Fruit fly (Drosophila melanogaster) whole organism, embryonic: Measurements from ENCODE around the gene Claspin.
A peak's percentile ranks its signal among the peaks of the same experiment; 100 is the strongest.

ENCODE experiments used
- Adf1 ChIP-seq: fragments of 200-800 bp; sonication (Bioruptor generic); IDR thresholded peaks from 2 replicates; pipeline ENCODE4 v1.3.6; 2022; ENCODE audit warnings: missing biosample characterization, missing genetic modification characterization
- Bteb2 ChIP-seq: fragments of 200-800 bp; sonication (Bioruptor generic); optimal IDR thresholded peaks from 2 replicates; lab custom pipeline; 2016; ENCODE audit warnings: missing biosample characterization, missing genetic modification characterization
- CG11504 ChIP-seq: fragments of 200-800 bp; sonication (Bioruptor generic); optimal IDR thresholded peaks from 3 replicates; lab custom pipeline; 2019; ENCODE audit warnings: missing biosample characterization, mild to moderate bottlenecking, missing genetic modification characterization, moderate library complexity
- CG15269 ChIP-seq: fragments of 200-800 bp; sonication (Bioruptor generic); optimal IDR thresholded peaks from 2 replicates; lab custom pipeline; 2018; ENCODE audit warnings: missing biosample characterization, mild to moderate bottlenecking, missing genetic modification characterization, moderate library complexity
- CG16779 ChIP-seq: fragments of 200-800 bp; sonication (Bioruptor generic); IDR thresholded peaks from 2 replicates; pipeline ENCODE4 v1.3.6; 2022; ENCODE audit warnings: missing biosample characterization, missing genetic modification characterization
- CG16863 ChIP-seq: fragments of 200-800 bp; sonication (Bioruptor generic); optimal IDR thresholded peaks from 3 replicates; lab custom pipeline; 2016; ENCODE audit warnings: missing biosample characterization, missing genetic modification characterization
- CG17829 ChIP-seq: fragments of 200-800 bp; optimal IDR thresholded peaks from 2 replicates; lab custom pipeline; 2019; ENCODE audit warnings: missing biosample characterization, mild to moderate bottlenecking, missing genetic modification characterization, moderate library complexity
- CG2116 ChIP-seq: fragments of 200-800 bp; sonication (Bioruptor generic); optimal IDR thresholded peaks from 3 replicates; lab custom pipeline; 2018; ENCODE audit warnings: missing biosample characterization, mild to moderate bottlenecking, missing genetic modification characterization
- CG3163 ChIP-seq: fragments of 200-800 bp; sonication (Bioruptor generic); optimal IDR thresholded peaks from 3 replicates; lab custom pipeline; 2016; ENCODE audit warnings: missing biosample characterization, missing genetic modification characterization
- CG3281 ChIP-seq: fragments of 200-800 bp; sonication (Bioruptor generic); optimal IDR thresholded peaks from 3 replicates; lab custom pipeline; 2017; ENCODE audit warnings: missing biosample characterization, mild to moderate bottlenecking, missing genetic modification characterization
- CG3407 ChIP-seq: fragments of 200-800 bp; sonication (Bioruptor generic); optimal IDR thresholded peaks from 2 replicates; lab custom pipeline; 2018; ENCODE audit warnings: missing biosample characterization, mild to moderate bottlenecking, missing genetic modification characterization
- CG34224 ChIP-seq: fragments of 200-800 bp; sonication (Bioruptor generic); IDR thresholded peaks from 3 replicates; pipeline ENCODE4 v1.3.6; 2022; ENCODE audit warnings: missing biosample characterization, missing genetic modification characterization; ENCODE audit not compliant: partially characterized antibody
- CG34422 ChIP-seq: fragments of 200-800 bp; sonication (Bioruptor generic); IDR thresholded peaks from 3 replicates; pipeline ENCODE4 v1.3.6; 2022; ENCODE audit warnings: missing biosample characterization, missing genetic modification characterization
- CG3847 ChIP-seq: fragments of 200-800 bp; sonication (Bioruptor generic); IDR thresholded peaks from 2 replicates; pipeline ENCODE4 v1.3.6; 2022; ENCODE audit warnings: missing biosample characterization, missing genetic modification characterization
- CG6175 ChIP-seq: fragments of 200-800 bp; sonication (Bioruptor generic); IDR thresholded peaks from 3 replicates; pipeline ENCODE4 v1.3.6; 2022; ENCODE audit warnings: missing biosample characterization, missing genetic modification characterization
- CG6683 ChIP-seq: fragments of 200-800 bp; sonication (Bioruptor generic); optimal IDR thresholded peaks from 2 replicates; lab custom pipeline; 2017; ENCODE audit warnings: missing biosample characterization, mild to moderate bottlenecking, missing genetic modification characterization, missing genetic modification reagents
- CG8089 ChIP-seq: fragments of 200-800 bp; sonication (Bioruptor generic); optimal IDR thresholded peaks from 3 replicates; lab custom pipeline; 2016; ENCODE audit warnings: missing biosample characterization, missing genetic modification characterization
- CG9215 ChIP-seq: fragments of 200-800 bp; sonication (Bioruptor generic); IDR thresholded peaks from 2 replicates; pipeline ENCODE4 v1.3.6; 2022; ENCODE audit warnings: missing biosample characterization, missing genetic modification characterization
- CoRest ChIP-seq: fragments of 200-800 bp; sonication (Bioruptor generic); optimal IDR thresholded peaks from 3 replicates; lab custom pipeline; 2018; ENCODE audit warnings: missing biosample characterization, mild to moderate bottlenecking, missing genetic modification characterization, moderate library complexity
- D19B ChIP-seq: fragments of 200-800 bp; sonication (Bioruptor generic); optimal IDR thresholded peaks from 2 replicates; lab custom pipeline; 2017; ENCODE audit warnings: missing biosample characterization, mild to moderate bottlenecking, missing genetic modification characterization
- Dref ChIP-seq: fragments of 200-800 bp; sonication (Bioruptor generic); IDR thresholded peaks from 2 replicates; pipeline ENCODE4 v1.3.6; 2022; ENCODE audit warnings: missing biosample characterization, missing genetic modification characterization
- ERR ChIP-seq: fragments of 200-800 bp; sonication (Bioruptor generic); optimal IDR thresholded peaks from 2 replicates; lab custom pipeline; 2016; ENCODE audit warnings: missing biosample characterization, missing genetic modification characterization
- H2.0 ChIP-seq: fragments of 200-800 bp; sonication (Bioruptor generic); IDR thresholded peaks from 2 replicates; pipeline ENCODE4 v1.3.6; 2022; ENCODE audit warnings: missing biosample characterization, missing genetic modification characterization
- HLH54F ChIP-seq: fragments of 200-800 bp; sonication (Bioruptor generic); optimal IDR thresholded peaks from 3 replicates; lab custom pipeline; 2016; ENCODE audit warnings: missing biosample characterization, missing genetic modification characterization
- Hr3 ChIP-seq: fragments of 200-800 bp; sonication (Bioruptor generic); optimal IDR thresholded peaks from 3 replicates; lab custom pipeline; 2016; ENCODE audit warnings: missing biosample characterization, missing genetic modification characterization
- Hr39 ChIP-seq: fragments of >200 bp; optimal IDR thresholded peaks from 2 replicates; lab custom pipeline; 2017
- Hr78 ChIP-seq, 2 experiments: fragments of 200-800 bp in 1 of 2; fragments of >200 bp in 1 of 2; sonication (Bioruptor generic) in 1 of 2; optimal IDR thresholded peaks; 2 replicates each; lab custom pipeline; 2017 to 2019; ENCODE audit warnings: missing biosample characterization in 2 of 2, missing genetic modification characterization in 2 of 2, mild to moderate bottlenecking in 1 of 2, moderate library complexity in 1 of 2
- Optix ChIP-seq: fragments of 200-800 bp; sonication (Bioruptor generic); IDR thresholded peaks from 3 replicates; pipeline ENCODE4 v1.3.6; 2022; ENCODE audit warnings: missing biosample characterization, missing genetic modification characterization
- Poxn ChIP-seq: fragments of 200-800 bp; sonication (Bioruptor generic); IDR thresholded peaks from 2 replicates; pipeline ENCODE4 v1.3.6; 2022; ENCODE audit warnings: missing biosample characterization, missing genetic modification characterization
- YL-1 ChIP-seq: fragments of 200-800 bp; sonication (Bioruptor generic); optimal IDR thresholded peaks from 3 replicates; lab custom pipeline; 2017; ENCODE audit warnings: missing biosample characterization, mild to moderate bottlenecking, missing genetic modification characterization
- abd-A ChIP-seq: fragments of 200-800 bp; sonication (Bioruptor generic); optimal IDR thresholded peaks from 3 replicates; lab custom pipeline; 2019; ENCODE audit warnings: missing biosample characterization, mild to moderate bottlenecking, missing genetic modification characterization, moderate library complexity
- bcd ChIP-seq: fragments of 200-800 bp; sonication (Bioruptor generic); optimal IDR thresholded peaks from 2 replicates; lab custom pipeline; 2017; ENCODE audit warnings: missing biosample characterization, mild to moderate bottlenecking, missing genetic modification characterization
- caup ChIP-seq: fragments of 200-800 bp; sonication (Bioruptor generic); optimal IDR thresholded peaks from 3 replicates; lab custom pipeline; 2017; ENCODE audit warnings: missing biosample characterization, mild to moderate bottlenecking, missing genetic modification characterization, moderate library complexity; ENCODE audit not compliant: severe bottlenecking
- chm ChIP-seq: fragments of 200-800 bp; sonication (Bioruptor generic); IDR thresholded peaks from 2 replicates; pipeline ENCODE4 v1.3.6; 2022; ENCODE audit warnings: missing biosample characterization, missing genetic modification characterization
- ci ChIP-seq: fragments of 200-800 bp; sonication (Bioruptor generic); IDR thresholded peaks from 3 replicates; pipeline ENCODE4 v1.3.6; 2022; ENCODE audit warnings: missing biosample characterization, missing genetic modification characterization
- corto ChIP-seq: fragments of 200-800 bp; sonication (Bioruptor generic); optimal IDR thresholded peaks from 2 replicates; lab custom pipeline; 2016; ENCODE audit warnings: missing biosample characterization, mild to moderate bottlenecking, missing genetic modification characterization, moderate library complexity
- dati ChIP-seq: fragments of 200-800 bp; sonication (Bioruptor generic); IDR thresholded peaks from 2 replicates; pipeline ENCODE4 v1.3.6; 2022; ENCODE audit warnings: missing biosample characterization, missing genetic modification characterization
- dm ChIP-seq: fragments of 200-800 bp; sonication (Bioruptor generic); optimal IDR thresholded peaks from 3 replicates; lab custom pipeline; 2016; ENCODE audit warnings: missing biosample characterization, missing genetic modification characterization
- eyg ChIP-seq: fragments of 200-800 bp; sonication (Bioruptor generic); optimal IDR thresholded peaks from 3 replicates; lab custom pipeline; 2016; ENCODE audit warnings: missing biosample characterization, missing genetic modification characterization
- ftz-f1 ChIP-seq: fragments of 200-800 bp; sonication (Bioruptor generic); optimal IDR thresholded peaks from 2 replicates; lab custom pipeline; 2016; ENCODE audit warnings: missing biosample characterization, missing genetic modification characterization
- gcm ChIP-seq: fragments of 200-800 bp; sonication (Bioruptor generic); optimal IDR thresholded peaks from 2 replicates; lab custom pipeline; 2019; ENCODE audit warnings: missing biosample characterization, mild to moderate bottlenecking, missing genetic modification characterization, moderate library complexity
- ind ChIP-seq: fragments of 200-800 bp; sonication (Bioruptor generic); optimal IDR thresholded peaks from 3 replicates; lab custom pipeline; 2016; ENCODE audit warnings: missing biosample characterization, missing genetic modification characterization
- jumu ChIP-seq: fragments of 200-800 bp; sonication (Bioruptor generic); optimal IDR thresholded peaks from 3 replicates; lab custom pipeline; 2016; ENCODE audit warnings: missing biosample characterization, missing genetic modification characterization
- nau ChIP-seq: fragments of 200-800 bp; sonication (Bioruptor generic); optimal IDR thresholded peaks from 3 replicates; lab custom pipeline; 2017; ENCODE audit warnings: missing biosample characterization, mild to moderate bottlenecking, missing genetic modification characterization, missing genetic modification reagents
- oc ChIP-seq: fragments of 200-800 bp; sonication (Bioruptor generic); optimal IDR thresholded peaks from 2 replicates; lab custom pipeline; 2018; ENCODE audit warnings: missing biosample characterization, mild to moderate bottlenecking, missing genetic modification characterization, moderate library complexity
- p53 ChIP-seq: fragments of 200-800 bp; sonication (Bioruptor generic); optimal IDR thresholded peaks from 2 replicates; lab custom pipeline; 2016; ENCODE audit warnings: missing biosample characterization, missing genetic modification characterization
- pfk ChIP-seq: fragments of 200-800 bp; sonication (Bioruptor generic); optimal IDR thresholded peaks from 2 replicates; lab custom pipeline; 2018; ENCODE audit warnings: missing biosample characterization, mild to moderate bottlenecking, missing genetic modification characterization, moderate library complexity
- rib ChIP-seq: fragments of 200-800 bp; sonication (Bioruptor generic); IDR thresholded peaks from 2 replicates; pipeline ENCODE4 v1.3.6; 2022; ENCODE audit warnings: missing biosample characterization, missing genetic modification characterization
- sim ChIP-seq: fragments of 200-800 bp; sonication (Bioruptor generic); IDR thresholded peaks from 2 replicates; pipeline ENCODE4 v1.3.6; 2022; ENCODE audit warnings: missing biosample characterization, missing genetic modification characterization
- tll ChIP-seq, 2 experiments: fragments of 200-800 bp in 1 of 2; fragments of >200 bp in 1 of 2; sonication (Bioruptor generic) in 1 of 2; optimal IDR thresholded peaks; 2 replicates each; lab custom pipeline; 2017 to 2019; ENCODE audit warnings: missing biosample characterization in 2 of 2, missing genetic modification characterization in 2 of 2, mild to moderate bottlenecking in 1 of 2, moderate library complexity in 1 of 2
- twi ChIP-seq: fragments of 200-800 bp; optimal IDR thresholded peaks from 2 replicates; lab custom pipeline; 2019; ENCODE audit warnings: missing biosample characterization, mild to moderate bottlenecking, missing genetic modification characterization, moderate library complexity
- wdn ChIP-seq: fragments of 200-800 bp; sonication (Bioruptor generic); IDR thresholded peaks from 2 replicates; pipeline ENCODE4 v1.3.6; 2022; ENCODE audit warnings: missing biosample characterization, missing genetic modification characterization

Claspin gene

DNA sequence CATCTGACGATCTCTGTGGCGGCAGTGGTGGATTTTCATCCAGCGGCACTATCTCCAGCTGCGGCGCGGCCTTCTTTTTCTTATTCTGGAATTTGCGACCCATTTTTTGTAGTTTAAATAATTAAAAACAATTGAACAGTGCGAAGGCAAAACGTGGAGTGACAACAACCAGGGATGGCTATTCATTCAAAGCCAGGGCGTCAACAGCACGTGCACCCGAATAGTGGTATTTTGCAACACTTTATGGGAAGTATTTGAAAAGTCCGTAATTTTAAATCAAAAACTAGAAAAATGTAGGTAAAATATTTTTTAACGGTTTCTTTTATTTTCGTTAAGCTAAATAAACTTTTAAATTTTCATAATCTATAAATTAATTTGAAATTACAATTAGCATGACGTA is 30.7 kb upstream of the Claspin start, which contains the start of gene CG11583 (continued):
- TF ChIP-seq CG11504 (tag; lab: Kevin White, UChicago) (no peak), CG15269 (tag; lab: Kevin White, UChicago) (no peak), CoRest (tag; lab: Kevin White, UChicago) (no peak), CG16779 (0 out of 2 replicates have a peak, but pooled peaks have one; percentile 2), CG34224 (GFP tag; lab: Robert Waterston, UW) (no peak), CG9215 (GFP tag; lab: Robert Waterston, UW) (no peak), p53 (GFP tag; lab: Kevin White, UChicago) (peak; percentile 40), wdn (GFP tag; lab: Robert Waterston, UW) (no peak), CG34422 (GFP tag; lab: Robert Waterston, UW) (peak; percentile 63; the same call in 1 of the 3 replicates), CG3847 (GFP tag; lab: Robert Waterston, UW) (peak; percentile 68), CG17829 (tag; lab: Kevin White, UChicago) (peak; percentile 46), twi (tag; lab: Kevin White, UChicago) (peak; percentile 30), CG6683 (GFP tag; lab: Kevin White, UChicago) (no peak), ftz-f1 (GFP tag; lab: Kevin White, UChicago) (peak; percentile 48), Adf1 (GFP tag; lab: Robert Waterston, UW) (no peak), ci (GFP tag; lab: Robert Waterston, UW) (peak; percentile 64; the same call in 1 of the 3 replicates), CG8089 (GFP tag; lab: Kevin White, UChicago) (no peak), corto (GFP tag; lab: Kevin White, UChicago) (no peak), chm (GFP tag; lab: Robert Waterston, UW) (no peak), CG2116 (GFP tag; lab: Kevin White, UChicago) (peak; percentile 23), Optix (no peak), D19B (GFP tag; lab: Kevin White, UChicago) (no peak), YL-1 (GFP tag; lab: Kevin White, UChicago) (peak; percentile 88), oc (no peak), Bteb2 (peak; percentile 8), HLH54F (GFP tag; lab: Kevin White, UChicago) (peak; percentile 59), tll (GFP tag; optimal IDR thresholded peaks at IDR 0.05; lab: Kevin White, UChicago) (no peak), Hr78 (GFP tag; optimal IDR thresholded peaks at IDR 0.05; lab: Kevin White, UChicago) (no peak), CG16863 (GFP tag; lab: Kevin White, UChicago) (no peak), dm (GFP tag; lab: Kevin White, UChicago) (peak; percentile 99), rib (GFP tag; lab: Robert Waterston, UW) (no peak), caup (GFP tag; lab: Kevin White, UChicago) (no peak), Poxn (GFP tag; lab: Robert Waterston, UW) (no peak), gcm (GFP tag; lab: Kevin White, UChicago) (no peak), Hr3 (GFP tag; lab: Kevin White, UChicago) (no peak), ind (GFP tag; lab: Kevin White, UChicago) (peak; percentile 36), Hr39 (no peak), eyg (GFP tag; lab: Kevin White, UChicago) (no peak), H2.0 (GFP tag; lab: Robert Waterston, UW) (no peak), CG3281 (GFP tag; lab: Kevin White, UChicago) (peak; percentile 86), CG3163 (GFP tag; lab: Kevin White, UChicago) (peak; percentile 17), sim (GFP tag; lab: Robert Waterston, UW) (no peak), CG6175 (GFP tag; lab: Robert Waterston, UW) (0 out of 3 replicates have a peak, but pooled peaks have one; percentile 26), jumu (peak; percentile 29), bcd (peak; percentile 31), nau (no peak), CG3407 (GFP tag; lab: Kevin White, UChicago) (no peak), Dref (GFP tag; lab: Robert Waterston, UW) (peak; percentile 38; the same call in 1 of the 2 replicates), pfk (GFP tag; lab: Kevin White, UChicago) (no peak), dati (GFP tag; lab: Robert Waterston, UW) (no peak), abd-A (no peak), ERR (GFP tag; lab: Kevin White, UChicago) (no peak)
